Fruit fly (Drosophila melanogaster) whole organism, prepupa: ENCODE measurements around the gene bgm.

ENCODE experiments used
- Blimp-1 ChIP-seq: fragments of 200-800 bp; sonication (Bioruptor generic); optimal IDR thresholded peaks from 3 replicates; lab custom pipeline; 2017; ENCODE audit warnings: missing biosample characterization, missing genetic modification characterization, mild to moderate bottlenecking, moderate library complexity, missing genetic modification reagents
- CG11294 ChIP-seq: fragments of 200-800 bp; sonication (Bioruptor generic); IDR thresholded peaks from 2 replicates; pipeline ENCODE4 v1.3.6; 2022; ENCODE audit warnings: missing biosample characterization, missing genetic modification characterization
- CG11902 ChIP-seq: fragments of 200-800 bp; sonication (Bioruptor generic); optimal IDR thresholded peaks from 3 replicates; lab custom pipeline; 2016; ENCODE audit warnings: missing biosample characterization, missing genetic modification characterization
- CG15336 ChIP-seq: fragments of 200-800 bp; sonication (Bioruptor generic); IDR thresholded peaks from 2 replicates; pipeline ENCODE4 v1.3.6; 2022; ENCODE audit warnings: missing biosample characterization, missing genetic modification characterization
- CG1621 ChIP-seq: fragments of 200-800 bp; sonication (Bioruptor generic); optimal IDR thresholded peaks from 3 replicates; lab custom pipeline; 2018; ENCODE audit warnings: missing biosample characterization, mild to moderate bottlenecking, missing genetic modification characterization
- CG3032 ChIP-seq: fragments of 200-800 bp; optimal IDR thresholded peaks from 2 replicates; lab custom pipeline; 2019; ENCODE audit warnings: missing biosample characterization, mild to moderate bottlenecking, missing genetic modification characterization, moderate library complexity
- CG31627 ChIP-seq: fragments of 200-800 bp; sonication (Bioruptor generic); optimal IDR thresholded peaks from 3 replicates; lab custom pipeline; 2016; ENCODE audit warnings: missing biosample characterization, missing genetic modification characterization
- CG32006 ChIP-seq: fragments of 200-800 bp; sonication (Bioruptor generic); optimal IDR thresholded peaks from 3 replicates; lab custom pipeline; 2017; ENCODE audit warnings: missing biosample characterization, mild to moderate bottlenecking, missing genetic modification characterization
- CG34406 ChIP-seq: fragments of 200-800 bp; sonication (Bioruptor generic); optimal IDR thresholded peaks from 3 replicates; lab custom pipeline; 2016; ENCODE audit warnings: missing biosample characterization, missing genetic modification characterization
- CG3919 ChIP-seq: fragments of 200-800 bp; sonication (Bioruptor generic); optimal IDR thresholded peaks from 3 replicates; lab custom pipeline; 2016; ENCODE audit warnings: missing biosample characterization, missing genetic modification characterization
- CG6163 ChIP-seq: fragments of 200-800 bp; sonication (Bioruptor generic); IDR thresholded peaks from 3 replicates; pipeline ENCODE4 v1.3.6; 2022; ENCODE audit warnings: missing biosample characterization, missing genetic modification characterization
- CG6792 ChIP-seq: fragments of 200-800 bp; sonication (Bioruptor generic); optimal IDR thresholded peaks from 3 replicates; lab custom pipeline; 2016; ENCODE audit warnings: missing biosample characterization, missing genetic modification characterization
- CG6808 ChIP-seq: fragments of 200-800 bp; sonication (Bioruptor generic); optimal IDR thresholded peaks from 3 replicates; lab custom pipeline; 2017; ENCODE audit warnings: missing biosample characterization, missing genetic modification characterization, mild to moderate bottlenecking, moderate library complexity, missing genetic modification reagents
- CG7368 ChIP-seq: fragments of 200-800 bp; sonication (Bioruptor generic); optimal IDR thresholded peaks from 3 replicates; lab custom pipeline; 2016; ENCODE audit warnings: missing biosample characterization, missing genetic modification characterization
- CG8119 ChIP-seq: fragments of 200-800 bp; sonication (Bioruptor generic); IDR thresholded peaks from 3 replicates; pipeline ENCODE4 v1.3.6; 2022; ENCODE audit warnings: missing biosample characterization, missing genetic modification characterization
- CG8632 ChIP-seq: fragments of 200-800 bp; sonication (Bioruptor generic); optimal IDR thresholded peaks from 3 replicates; lab custom pipeline; 2016; ENCODE audit warnings: missing biosample characterization, missing genetic modification characterization
- Eip75B ChIP-seq: fragments of 200-800 bp; sonication (Bioruptor generic); optimal IDR thresholded peaks from 3 replicates; lab custom pipeline; 2016; ENCODE audit warnings: missing biosample characterization, missing genetic modification characterization
- Eip78C ChIP-seq: fragments of 200-800 bp; sonication (Bioruptor generic); peaks from one replicate; lab custom pipeline; 2016; ENCODE audit warnings: missing biosample characterization, missing genetic modification characterization
- Ets21C ChIP-seq: fragments of 200-800 bp; sonication (Bioruptor generic); optimal IDR thresholded peaks from 3 replicates; lab custom pipeline; 2016; ENCODE audit warnings: missing biosample characterization, missing genetic modification characterization
- Ets96B ChIP-seq: fragments of 200-800 bp; optimal IDR thresholded peaks from 2 replicates; lab custom pipeline; 2019; ENCODE audit warnings: missing biosample characterization, mild to moderate bottlenecking, missing genetic modification characterization, moderate library complexity
- Gug ChIP-seq: fragments of 200-800 bp; sonication (Bioruptor generic); IDR thresholded peaks from 2 replicates; pipeline ENCODE4 v1.3.6; 2022; ENCODE audit warnings: missing biosample characterization, missing genetic modification characterization
- Hr38 ChIP-seq: sonication (Bioruptor generic); optimal IDR thresholded peaks from 2 replicates; lab custom pipeline; 2016; ENCODE audit warnings: missing biosample characterization, missing genetic modification characterization
- Hr39 ChIP-seq: fragments of 200-800 bp; sonication (Bioruptor generic); optimal IDR thresholded peaks from 2 replicates; lab custom pipeline; 2016; ENCODE audit warnings: missing biosample characterization, missing genetic modification characterization
- Hr4 ChIP-seq: fragments of 200-800 bp; sonication (Bioruptor generic); optimal IDR thresholded peaks from 3 replicates; lab custom pipeline; 2016; ENCODE audit warnings: missing biosample characterization, missing genetic modification characterization
- Lpt ChIP-seq: fragments of 200-800 bp; sonication (Bioruptor generic); optimal IDR thresholded peaks from 3 replicates; lab custom pipeline; 2016; ENCODE audit warnings: missing biosample characterization, missing genetic modification characterization
- Met ChIP-seq: fragments of 200-800 bp; sonication (Bioruptor generic); optimal IDR thresholded peaks from 3 replicates; lab custom pipeline; 2016; ENCODE audit warnings: missing biosample characterization, missing genetic modification characterization
- Smox ChIP-seq: fragments of 200-800 bp; sonication (Bioruptor generic); optimal IDR thresholded peaks from 3 replicates; lab custom pipeline; 2016; ENCODE audit warnings: missing biosample characterization, missing genetic modification characterization
- Sox14 ChIP-seq: fragments of 200-800 bp; sonication (Bioruptor generic); optimal IDR thresholded peaks from 3 replicates; lab custom pipeline; 2016; ENCODE audit warnings: missing biosample characterization, missing genetic modification characterization
- Sox15 ChIP-seq: fragments of 200-800 bp; sonication (Bioruptor generic); optimal IDR thresholded peaks from 3 replicates; lab custom pipeline; 2016; ENCODE audit warnings: missing biosample characterization, missing genetic modification characterization
- dac ChIP-seq: fragments of 200-800 bp; sonication (Bioruptor generic); optimal IDR thresholded peaks from 2 replicates; lab custom pipeline; 2017; ENCODE audit warnings: missing biosample characterization, mild to moderate bottlenecking, missing genetic modification characterization
- eg ChIP-seq: fragments of 200-800 bp; sonication (Bioruptor generic); IDR thresholded peaks from 3 replicates; pipeline ENCODE4 v1.3.6; 2022; ENCODE audit warnings: missing biosample characterization, missing genetic modification characterization
- fd85E ChIP-seq: fragments of 200-800 bp; sonication (Bioruptor generic); optimal IDR thresholded peaks from 3 replicates; lab custom pipeline; 2016; ENCODE audit warnings: missing biosample characterization, missing genetic modification characterization
- fkh ChIP-seq: fragments of 200-800 bp; sonication (Bioruptor generic); optimal IDR thresholded peaks from 3 replicates; lab custom pipeline; 2017; ENCODE audit warnings: missing biosample characterization, mild to moderate bottlenecking, missing genetic modification characterization, moderate library complexity
- net ChIP-seq: fragments of 200-800 bp; sonication (Bioruptor generic); optimal IDR thresholded peaks from 3 replicates; lab custom pipeline; 2016; ENCODE audit warnings: missing biosample characterization, missing genetic modification characterization
- spab ChIP-seq: fragments of 200-800 bp; sonication (Bioruptor generic); optimal IDR thresholded peaks from 2 replicates; lab custom pipeline; 2017; ENCODE audit warnings: missing biosample characterization, mild to moderate bottlenecking, missing genetic modification characterization, missing genetic modification reagents
- svp ChIP-seq: fragments of 200-800 bp; sonication (Bioruptor generic); peaks from one replicate; lab custom pipeline; 2016; ENCODE audit warnings: missing biosample characterization, missing genetic modification characterization
- vri ChIP-seq: fragments of 200-800 bp; sonication (Bioruptor generic); optimal IDR thresholded peaks from 3 replicates; lab custom pipeline; 2016; ENCODE audit warnings: missing biosample characterization, mild to moderate bottlenecking, missing genetic modification characterization

bgm gene

DNA sequence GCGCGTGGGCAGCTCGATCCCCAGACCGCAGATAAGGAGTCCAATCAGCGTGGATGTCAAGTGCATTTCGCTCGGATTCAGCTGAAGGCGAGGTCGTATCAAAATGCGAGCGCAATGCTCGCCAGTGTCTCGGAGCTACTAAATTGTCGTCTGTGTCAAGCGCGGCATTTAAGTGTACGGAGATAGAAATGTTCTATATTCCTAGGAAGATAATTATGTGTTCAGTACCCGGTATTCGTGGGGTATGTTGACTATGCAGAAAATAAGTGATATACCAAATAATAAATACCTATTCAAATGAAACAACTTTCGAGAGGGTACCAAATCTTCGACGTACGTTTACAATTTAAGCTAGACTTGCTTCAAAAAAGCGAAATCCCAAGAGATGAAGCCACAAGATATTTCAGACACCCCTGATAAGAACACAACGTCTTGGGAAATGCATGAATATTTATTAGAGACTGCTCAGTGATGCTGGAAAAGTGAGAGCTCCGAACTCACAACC lies 44.9 kb upstream of the bgm start, which contains the start of gene NimB3 (continued):
- TF ChIP-seq CG6163 (GFP tag; lab: Robert Waterston, UW) = no peak
- TF ChIP-seq dac (GFP tag; lab: Kevin White, UChicago) = no peak
- TF ChIP-seq CG31627 (GFP tag; lab: Kevin White, UChicago) = peak; percentile 27
- TF ChIP-seq CG3919 (GFP tag; lab: Kevin White, UChicago) = no peak
- no peak for TF ChIP-seq fkh (GFP tag; lab: Kevin White, UChicago)
- TF ChIP-seq Blimp-1 = no peak
- TF ChIP-seq Hr38 (GFP tag; lab: Kevin White, UChicago) = no peak
- TF ChIP-seq Ets21C = no peak
- peak; percentile 1 for TF ChIP-seq vri (GFP tag; lab: Kevin White, UChicago)
- no peak for TF ChIP-seq Met (GFP tag; lab: Kevin White, UChicago)
- TF ChIP-seq CG11294 (GFP tag; lab: Robert Waterston, UW) = no peak
- no peak for TF ChIP-seq CG8119 (GFP tag; lab: Robert Waterston, UW)
- no peak for TF ChIP-seq Gug (GFP tag; lab: Robert Waterston, UW)
- peak; percentile 61 for TF ChIP-seq Eip78C (GFP tag; lab: Kevin White, UChicago)
- no peak for TF ChIP-seq net (GFP tag; lab: Kevin White, UChicago)
- no peak for TF ChIP-seq CG15336 (GFP tag; lab: Robert Waterston, UW)
- no peak for TF ChIP-seq CG6808 (GFP tag; lab: Kevin White, UChicago)
- TF ChIP-seq svp (GFP tag; lab: Kevin White, UChicago) = peak; percentile 97
- no peak for TF ChIP-seq spab (GFP tag; lab: Kevin White, UChicago)
- peak; percentile 5 for TF ChIP-seq Smox (GFP tag; lab: Kevin White, UChicago)
- TF ChIP-seq Ets96B = no peak
- no peak for TF ChIP-seq Hr4
- TF ChIP-seq Eip75B = no peak
- no peak for TF ChIP-seq CG34406 (GFP tag; lab: Kevin White, UChicago)
- no peak for TF ChIP-seq fd85E
- TF ChIP-seq CG7368 (GFP tag; lab: Kevin White, UChicago) = no peak
- TF ChIP-seq CG6792 (GFP tag; lab: Kevin White, UChicago) = no peak
- TF ChIP-seq, all 60 proteins: peak for 9

DNA sequence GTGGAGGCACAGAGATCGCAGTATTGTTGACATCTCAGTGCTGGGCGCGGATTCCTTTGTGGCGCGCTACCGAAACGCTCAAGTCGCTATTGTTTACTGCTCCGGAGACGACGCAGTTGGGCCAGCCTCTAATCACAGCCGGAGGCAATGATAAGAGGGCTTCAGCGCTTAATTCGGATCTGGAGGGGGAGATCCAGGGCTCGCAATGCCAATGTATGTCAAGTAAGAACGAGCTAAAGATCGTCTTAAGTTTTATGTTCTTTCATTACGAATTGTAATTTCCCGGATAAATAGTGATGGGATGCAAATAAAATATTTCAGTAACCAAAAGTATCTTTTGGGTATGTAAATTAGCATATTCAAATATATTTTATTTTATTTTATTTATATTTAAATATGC lies 42.9 kb upstream of the bgm start, which contains the start of the genes NimB4 and NimB5:
Gene NimB4 (minus strand): TSS at position 101 of the 400 bp plus-strand sequence.
Gene NimB5 (plus strand): TSS at position 302 of the 400 bp plus-strand sequence.
- TF ChIP-seq Hr39 (no peak), svp (GFP tag; lab: Kevin White, UChicago) (peak; percentile 64)

DNA sequence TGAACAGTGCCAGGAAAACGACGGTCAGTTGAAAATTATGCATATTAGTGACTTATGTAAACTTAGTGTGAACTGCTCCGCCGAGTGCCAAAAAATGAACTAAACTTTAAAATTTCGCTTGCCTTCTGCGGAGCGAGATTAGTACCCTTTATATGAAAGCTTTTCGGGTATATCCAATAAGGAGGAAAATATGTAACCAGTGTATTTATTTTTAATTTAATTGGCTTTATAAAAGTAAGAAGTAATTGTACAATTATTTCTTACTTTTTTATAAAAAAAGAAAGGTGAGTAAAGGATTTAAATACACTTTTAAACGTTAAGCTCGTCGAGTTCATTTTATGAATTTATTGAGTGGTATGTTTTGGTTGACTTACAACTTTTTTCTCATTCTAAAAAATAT lies 40.0 kb upstream of the bgm start, which contains the start of gene He:
Gene He (minus strand): TSS at position 101 of the 400 bp plus-strand sequence.
- TF ChIP-seq fd85E (no peak), CG6808 (GFP tag; lab: Kevin White, UChicago) (no peak), Eip75B (no peak), eg (no peak), Hr38 (GFP tag; lab: Kevin White, UChicago) (no peak), Ets96B (no peak), CG6792 (GFP tag; lab: Kevin White, UChicago) (no peak), Sox14 (GFP tag; lab: Kevin White, UChicago) (no peak), CG1621 (tag; lab: Kevin White, UChicago) (no peak), CG15336 (GFP tag; lab: Robert Waterston, UW) (no peak), CG3032 (tag; lab: Kevin White, UChicago) (no peak)

DNA sequence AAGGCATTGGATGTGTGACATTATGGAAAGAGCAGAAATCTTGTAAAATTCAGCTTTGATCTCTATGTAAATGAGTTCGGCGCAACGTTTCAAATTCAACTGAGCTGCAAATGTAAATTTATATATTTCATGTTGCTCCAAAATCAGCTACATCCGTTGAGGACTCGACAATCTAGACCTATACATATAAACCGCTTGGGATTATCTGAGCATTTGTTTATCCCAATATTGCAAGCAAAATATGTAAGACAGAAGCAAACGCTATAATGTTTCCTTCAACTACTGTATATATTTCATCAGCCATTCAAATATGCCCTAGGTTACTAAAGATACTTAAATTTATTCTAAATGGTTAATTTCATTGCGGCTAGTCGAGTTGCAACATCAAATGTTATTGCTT lies 36.1 kb upstream of the bgm start, which contains the start of gene NimC1:
Gene NimC1 (minus strand): TSS at position 101 of the 400 bp plus-strand sequence.
- no peak for TF ChIP-seq fd85E
- no peak for TF ChIP-seq Eip75B
- TF ChIP-seq Lpt (GFP tag; lab: Kevin White, UChicago) = no peak
- no peak for TF ChIP-seq CG8632 (GFP tag; lab: Kevin White, UChicago)
- no peak for TF ChIP-seq Sox15 (GFP tag; lab: Kevin White, UChicago)
- TF ChIP-seq CG11902 = no peak
- TF ChIP-seq CG32006 (GFP tag; lab: Kevin White, UChicago) = no peak
